Fruit fly (Drosophila melanogaster) whole organism, larva: Measurements from ENCODE around the gene mRpL28.

Experiments
- noc ChIP-seq: fragments of 200-800 bp; sonication (Bioruptor generic); optimal IDR thresholded peaks from 3 replicates; lab custom pipeline; 2019; ENCODE audit warnings: missing biosample characterization, mild to moderate bottlenecking, missing genetic modification characterization, moderate library complexity

Gene mRpL28

dm6 chr2L:4968767-4969166, 5.0 kb upstream of the mRpL28 start, which contains the start of the genes Scox and Polr1C:
TSS of gene Scox (minus strand) at chr2L:4968935.
TSS of gene Polr1C (plus strand) at chr2L:4969004.
- no peak for TF ChIP-seq noc

dm6 chr2L:4971329-4971798, 2.4 kb upstream of the mRpL28 start, which contains the start of gene CG14043:
TSS of gene CG14043 (plus strand) at chr2L:4971702.
- no peak for TF ChIP-seq noc

DNA sequence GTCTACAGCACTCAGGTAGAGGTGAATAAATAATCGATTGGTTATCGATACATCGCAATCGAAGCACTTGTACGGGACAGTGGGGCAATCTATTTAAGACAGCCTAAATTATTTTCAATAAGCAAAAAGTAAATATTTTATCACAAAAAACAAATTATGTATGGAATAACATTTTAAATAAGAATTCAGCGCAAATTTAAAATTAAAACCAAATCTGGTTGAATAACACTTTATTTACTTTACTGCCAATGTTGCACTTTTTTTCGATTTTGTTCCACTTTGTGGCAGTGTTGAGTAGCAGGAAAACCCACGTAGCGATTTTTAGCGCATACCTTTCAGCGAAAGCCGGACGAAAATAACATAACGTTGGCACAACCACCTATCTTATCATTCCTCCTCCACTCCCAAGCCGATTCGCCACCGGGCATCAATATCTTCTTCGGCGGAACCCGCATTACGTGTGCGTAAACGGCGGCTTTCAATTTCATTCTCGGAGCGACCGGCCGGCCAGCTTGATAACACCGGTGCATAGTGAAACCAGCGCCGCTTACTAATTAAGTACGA, 3.3 kb downstream of the mRpL28 start, which contains the start of the genes Gmd and CG3792:
Gene Gmd, minus strand, starts transcription at position 36 of the 564 bp plus-strand sequence.
Gene CG3792, plus strand, starts transcription at position 325 of the 564 bp plus-strand sequence.
- peak; percentile 87 for TF ChIP-seq noc

dm6 chr2L:4979138-4979537, 5.4 kb downstream of the mRpL28 start, which contains the start of gene CG8891:
TSS of gene CG8891 (minus strand) at chr2L:4979379.
- TF ChIP-seq noc: no peak

dm6 chr2L:4981278-4981966, 7.6 kb downstream of the mRpL28 start, which contains the start of the genes CG8892 and CG34126:
TSS of gene CG8892 (minus strand) at chr2L:4981592.
TSS of gene CG34126 (plus strand) at chr2L:4981614.
- peak; percentile 98 for TF ChIP-seq noc

DNA sequence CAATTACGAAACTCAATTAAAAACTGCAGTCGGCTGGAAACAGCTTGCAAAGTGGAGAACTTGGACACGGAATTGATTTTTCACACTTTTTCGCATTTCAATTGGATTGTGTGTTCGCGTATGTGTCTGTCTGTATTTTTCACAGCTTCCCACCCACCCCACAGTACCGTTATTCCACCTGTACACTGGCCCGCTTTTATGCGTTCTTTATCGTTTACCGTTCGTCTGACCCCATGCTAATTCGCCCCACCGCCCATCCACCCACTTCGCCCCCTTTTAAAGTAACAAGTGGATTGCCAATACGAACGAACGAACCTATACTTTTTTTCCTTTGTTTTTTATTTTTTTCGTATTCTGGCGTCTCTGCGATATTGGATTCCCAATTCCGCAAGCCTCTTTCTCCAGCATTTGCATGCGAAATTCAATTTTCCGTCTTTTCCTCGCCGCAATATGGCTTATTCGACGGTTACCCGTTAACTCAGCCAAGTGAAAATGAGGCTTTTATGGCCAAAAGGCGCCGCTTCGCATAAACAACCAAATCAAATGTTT, 8.4 kb downstream of the mRpL28 start:
- no peak for TF ChIP-seq noc

- no peak for TF ChIP-seq noc
Measured at dm6 chr2L:4995010-4995836, 21.4 kb downstream of the mRpL28 start.

DNA sequence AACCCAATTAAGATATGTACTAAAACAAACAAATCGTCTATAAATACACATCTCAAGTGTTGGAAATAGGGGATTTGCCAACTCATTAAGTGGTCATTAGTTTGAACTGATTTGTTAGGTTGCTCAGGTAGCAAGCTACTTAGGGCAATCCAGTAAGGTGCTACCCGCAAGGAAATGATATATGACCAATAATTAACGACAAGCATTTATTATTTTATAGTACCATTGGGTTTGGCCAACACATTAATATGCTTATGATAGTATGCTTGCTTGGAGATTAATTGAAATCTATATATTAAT, 22.0 kb downstream of the mRpL28 start:
- no peak for TF ChIP-seq noc

dm6 chr2L:4996283-4996922, 22.6 kb downstream of the mRpL28 start:
- no peak for TF ChIP-seq noc

- peak; percentile 96 for TF ChIP-seq noc
Measured at dm6 chr2L:4997401-4998259, 23.9 kb downstream of the mRpL28 start.

DNA sequence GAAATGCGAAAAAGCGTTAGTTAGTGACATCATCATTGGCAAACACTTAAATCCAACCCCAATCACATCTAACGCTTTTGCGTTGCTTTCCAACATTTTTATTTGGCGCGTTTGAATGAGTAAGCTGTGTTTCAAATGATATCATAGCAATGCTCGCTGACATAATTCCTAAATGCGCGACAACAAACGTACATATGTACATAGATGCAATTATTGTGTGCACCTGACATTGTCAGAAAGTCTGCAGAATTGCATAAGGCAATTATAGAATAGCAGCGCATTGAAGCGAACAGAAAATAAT, 24.4 kb downstream of the mRpL28 start:
- no peak for TF ChIP-seq noc

- TF ChIP-seq noc: no peak
Measured at dm6 chr2L:4998571-4999191, 24.9 kb downstream of the mRpL28 start.

- TF ChIP-seq noc: peak; percentile 75
Measured at dm6 chr2L:4999389-5000032, 25.7 kb downstream of the mRpL28 start.

DNA sequence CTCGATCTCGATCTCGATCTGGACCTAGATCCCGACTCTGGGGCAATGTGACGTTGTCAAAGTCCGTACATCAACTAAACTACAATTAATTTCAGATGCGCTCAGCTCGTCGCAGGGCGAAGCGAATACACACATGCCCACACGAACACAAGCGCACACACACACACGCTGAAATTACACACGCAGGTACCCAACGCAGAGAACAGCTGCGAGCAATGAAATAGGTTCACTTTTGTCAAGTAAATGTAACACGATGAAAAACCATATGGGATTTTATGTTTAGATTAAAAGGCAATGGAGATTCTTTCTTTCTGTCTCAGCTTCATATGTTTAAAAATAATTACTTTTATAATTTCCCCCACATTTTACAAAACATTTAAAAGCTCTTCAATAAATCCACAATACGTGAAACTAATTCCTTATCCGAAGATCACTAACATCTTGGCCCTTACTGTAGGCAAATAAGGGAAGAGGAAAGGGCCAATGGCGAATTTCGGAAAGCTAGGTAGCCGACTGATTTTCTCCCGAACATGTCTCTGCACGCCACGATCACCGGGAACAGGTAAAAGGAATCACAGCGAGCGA, 26.6 kb downstream of the mRpL28 start:
- TF ChIP-seq noc: peak; percentile 87
